Worm (Caenorhabditis elegans) whole organism, L4/young adult: ENCODE measurements around the gene mrpl-53.

Experiments used
- W03F9.2 ChIP-seq: fragments of 150-350 bp; optimal IDR thresholded peaks from 2 replicates; lab custom pipeline; 2014; ENCODE audit warnings: missing biosample characterization, missing genetic modification characterization
- dao-5 ChIP-seq: sonication (generic microtip); optimal IDR thresholded peaks from 2 replicates; lab custom pipeline; 2016; ENCODE audit warnings: missing genotype, missing genetic modification characterization, moderate library complexity, missing compliant biosample characterization
- him-1 ChIP-seq: sonication (generic microtip); optimal IDR thresholded peaks from 2 replicates; lab custom pipeline; 2016; ENCODE audit warnings: missing genotype, missing genetic modification reagents, missing genetic modification characterization, missing compliant biosample characterization

- no peak for TF ChIP-seq him-1 (tag; lab: Kevin White, UChicago)
- TF ChIP-seq dao-5 (tag; lab: Kevin White, UChicago): no peak
- no peak for TF ChIP-seq W03F9.2 (tag; lab: Kevin White, UChicago)
These were observed 23.0 kb upstream of the mrpl-53 start for ce11 chrII:9574406-9574805.
